Worm (Caenorhabditis elegans) whole organism, L1 larva: ENCODE results near the gene rpl-26.

Experiments used
- C04F5.9 ChIP-seq: sonication (generic microtip); optimal IDR thresholded peaks from 2 replicates; lab custom pipeline; 2016; ENCODE audit warnings: missing genetic modification characterization, missing compliant biosample characterization
- C34B4.2 ChIP-seq: sonication (generic microtip); optimal IDR thresholded peaks from 2 replicates; lab custom pipeline; 2017; ENCODE audit warnings: mild to moderate bottlenecking, missing genetic modification characterization, missing compliant biosample characterization
- F16B12.6 ChIP-seq: fragments of 150-350 bp; optimal IDR thresholded peaks from 2 replicates; lab custom pipeline; 2014; ENCODE audit warnings: missing biosample characterization, missing genetic modification characterization
- Y116A8C.19 ChIP-seq: sonication (generic microtip); optimal IDR thresholded peaks from 2 replicates; lab custom pipeline; 2016; ENCODE audit warnings: missing compliant biosample characterization, missing genetic modification characterization, borderline replicate concordance
- aha-1 ChIP-seq: fragments of 150-350 bp; optimal IDR thresholded peaks from 2 replicates; lab custom pipeline; 2014; ENCODE audit warnings: missing biosample characterization, missing genetic modification characterization
- alr-1 ChIP-seq: fragments of 200-800 bp; sonication (Bioruptor generic); optimal IDR thresholded peaks from 2 replicates; lab custom pipeline; 2018; ENCODE audit warnings: borderline replicate concordance, mild to moderate bottlenecking, missing genetic modification characterization, missing compliant biosample characterization
- ama-1 ChIP-seq: fragments of 150-350 bp; optimal IDR thresholded peaks from 2 replicates; lab custom pipeline; 2014
- blmp-1 ChIP-seq: fragments of 150-350 bp; optimal IDR thresholded peaks from 2 replicates; lab custom pipeline; 2014; ENCODE audit warnings: missing biosample characterization, missing genetic modification characterization
- ceh-63 ChIP-seq: fragments of 200-800 bp; sonication (Bioruptor generic); optimal IDR thresholded peaks from 2 replicates; lab custom pipeline; 2018; ENCODE audit warnings: mild to moderate bottlenecking, missing genetic modification characterization, missing compliant biosample characterization
- ceh-8 ChIP-seq: fragments of 200-800 bp; sonication (Bioruptor generic); optimal IDR thresholded peaks from 2 replicates; lab custom pipeline; 2018; ENCODE audit warnings: mild to moderate bottlenecking, missing genetic modification characterization, moderate library complexity, missing compliant biosample characterization
- ceh-82 ChIP-seq, 3 experiments: fragments of 150-350 bp in 1 of 3; sonication (generic microtip) in 2 of 3; optimal IDR thresholded peaks; 2 replicates each; lab custom pipeline; 2014 to 2017; ENCODE audit warnings: missing biosample characterization in 3 of 3, missing genetic modification characterization in 3 of 3
- dpl-1 ChIP-seq, 3 experiments: fragments of 150-350 bp in 2 of 3; sonication (generic microtip) in 1 of 3; optimal IDR thresholded peaks; 2 replicates each; lab custom pipeline; 2014 to 2017; ENCODE audit warnings: missing biosample characterization in 3 of 3, missing genetic modification characterization in 3 of 3, missing genetic modification reagents in 3 of 3
- dsc-1 ChIP-seq: sonication (generic microtip); optimal IDR thresholded peaks from 2 replicates; lab custom pipeline; 2016; ENCODE audit warnings: mild to moderate bottlenecking, missing genetic modification characterization, missing compliant biosample characterization
- efl-1 ChIP-seq, 4 experiments: fragments of 150-350 bp; optimal IDR thresholded peaks in 3 of 4; peaks in 1 of 4; 1 replicate in 1 of 4; 2 replicates in 3 of 4; lab custom pipeline; 2014; ENCODE audit warnings: missing biosample characterization in 2 of 4, missing genetic modification characterization in 2 of 4, missing genetic modification reagents in 2 of 4
- egl-27 ChIP-seq, 2 experiments: fragments of 150-350 bp in 1 of 2; sonication (generic microtip); optimal IDR thresholded peaks; 3 replicates each; lab custom pipeline; 2017 to 2018; ENCODE audit warnings: missing biosample characterization in 2 of 2, missing genetic modification characterization in 2 of 2, missing genetic modification reagents in 2 of 2
- elt-2 ChIP-seq: sonication (generic microtip); optimal IDR thresholded peaks from 2 replicates; lab custom pipeline; 2016; ENCODE audit warnings: missing genetic modification characterization, mild to moderate bottlenecking, inconsistent platforms, missing compliant biosample characterization, missing genetic modification reagents
- fkh-10 ChIP-seq: sonication (generic microtip); optimal IDR thresholded peaks from 2 replicates; lab custom pipeline; 2017; ENCODE audit warnings: missing biosample characterization, missing genetic modification reagents, missing genetic modification characterization
- fkh-4 ChIP-seq: sonication (generic microtip); optimal IDR thresholded peaks from 2 replicates; lab custom pipeline; 2016; ENCODE audit warnings: missing compliant biosample characterization, missing genetic modification characterization, borderline replicate concordance
- fkh-8 ChIP-seq: sonication (generic microtip); optimal IDR thresholded peaks from 2 replicates; lab custom pipeline; 2016; ENCODE audit warnings: mild to moderate bottlenecking, missing genetic modification characterization, missing compliant biosample characterization
- fos-1 ChIP-seq: fragments of 150-350 bp; optimal IDR thresholded peaks from 2 replicates; lab custom pipeline; 2014; ENCODE audit warnings: missing biosample characterization, missing genetic modification characterization
- grh-1 ChIP-seq: fragments of 200-800 bp; sonication (Bioruptor generic); IDR thresholded peaks from 2 replicates; pipeline ENCODE4 v1.3.6; 2022; ENCODE audit warnings: missing genetic modification reagents, missing genetic modification characterization, missing compliant biosample characterization
- hlh-17 ChIP-seq: fragments of 200-800 bp; sonication (Bioruptor generic); optimal IDR thresholded peaks from 2 replicates; lab custom pipeline; 2018; ENCODE audit warnings: missing genetic modification characterization, mild to moderate bottlenecking, missing compliant biosample characterization, moderate library complexity, borderline replicate concordance
- irx-1 ChIP-seq: sonication (generic microtip); optimal IDR thresholded peaks from 2 replicates; lab custom pipeline; 2016; ENCODE audit warnings: missing genetic modification characterization, missing compliant biosample characterization
- jun-1 ChIP-seq: fragments of 150-350 bp; optimal IDR thresholded peaks from 2 replicates; lab custom pipeline; 2014; ENCODE audit warnings: missing biosample characterization, missing genetic modification reagents, missing genetic modification characterization
- lin-13 ChIP-seq: fragments of 150-350 bp; optimal IDR thresholded peaks from 2 replicates; lab custom pipeline; 2014; ENCODE audit warnings: missing biosample characterization, missing genetic modification reagents, missing genetic modification characterization
- lin-14 ChIP-seq: fragments of 200-800 bp; sonication (Bioruptor generic); optimal IDR thresholded peaks from 2 replicates; lab custom pipeline; 2018; ENCODE audit warnings: mild to moderate bottlenecking, missing genetic modification characterization, moderate library complexity, missing compliant biosample characterization
- lin-35 ChIP-seq, 2 experiments: fragments of 150-350 bp; optimal IDR thresholded peaks; 2 replicates each; lab custom pipeline; 2014; ENCODE audit warnings: missing biosample characterization in 2 of 2, missing genetic modification characterization in 2 of 2, missing genetic modification reagents in 2 of 2
- lsy-2 ChIP-seq, 2 experiments: fragments of 150-350 bp; optimal IDR thresholded peaks; 2 replicates each; lab custom pipeline; 2014; ENCODE audit warnings: missing biosample characterization in 2 of 2, missing genetic modification characterization in 2 of 2
- nhr-11 ChIP-seq: fragments of 150-350 bp; optimal IDR thresholded peaks from 2 replicates; lab custom pipeline; 2014; ENCODE audit warnings: missing biosample characterization, missing genetic modification characterization
- nhr-12 ChIP-seq: sonication (generic microtip); optimal IDR thresholded peaks from 2 replicates; lab custom pipeline; 2017; ENCODE audit warnings: missing biosample characterization, missing genetic modification characterization
- nhr-237 ChIP-seq: fragments of 150-350 bp; optimal IDR thresholded peaks from 2 replicates; lab custom pipeline; 2014; ENCODE audit warnings: missing biosample characterization, missing genetic modification characterization
- nhr-28 ChIP-seq: fragments of 150-350 bp; optimal IDR thresholded peaks from 2 replicates; lab custom pipeline; 2014; ENCODE audit warnings: missing biosample characterization, missing genetic modification characterization
- nhr-71 ChIP-seq: sonication (generic microtip); optimal IDR thresholded peaks from 2 replicates; lab custom pipeline; 2016; ENCODE audit warnings: mild to moderate bottlenecking, missing genetic modification characterization, moderate library complexity, missing compliant biosample characterization
- nhr-76 ChIP-seq: sonication (generic microtip); optimal IDR thresholded peaks from 2 replicates; lab custom pipeline; 2017; ENCODE audit warnings: missing biosample characterization, missing genetic modification characterization
- nhr-77 ChIP-seq: fragments of 150-350 bp; optimal IDR thresholded peaks from 2 replicates; lab custom pipeline; 2014; ENCODE audit warnings: missing biosample characterization, missing genetic modification characterization
- nhr-85 ChIP-seq: sonication (generic microtip); peaks from one replicate; lab custom pipeline; 2016; ENCODE audit warnings: missing genetic modification characterization, inconsistent platforms, missing compliant biosample characterization
- nhr-90 ChIP-seq: sonication (generic microtip); optimal IDR thresholded peaks from 2 replicates; lab custom pipeline; 2016; ENCODE audit warnings: mild to moderate bottlenecking, missing genetic modification characterization, missing compliant biosample characterization; ENCODE audit not compliant: poor library complexity
- pax-3 ChIP-seq: fragments of 200-800 bp; sonication (Bioruptor generic); optimal IDR thresholded peaks from 2 replicates; lab custom pipeline; 2018; ENCODE audit warnings: mild to moderate bottlenecking, missing genetic modification characterization, moderate library complexity, missing compliant biosample characterization
- skn-1 ChIP-seq: fragments of 150-350 bp; optimal IDR thresholded peaks from 2 replicates; lab custom pipeline; 2014; ENCODE audit warnings: missing biosample characterization, missing genetic modification characterization
- snpc-4 ChIP-seq: fragments of 150-350 bp; optimal IDR thresholded peaks from 2 replicates; lab custom pipeline; 2014; ENCODE audit warnings: missing biosample characterization, missing genetic modification characterization
- snu-23 ChIP-seq: sonication (generic microtip); optimal IDR thresholded peaks from 2 replicates; lab custom pipeline; 2016; ENCODE audit warnings: missing genetic modification characterization, missing compliant biosample characterization
- sox-4 ChIP-seq: sonication (generic microtip); optimal IDR thresholded peaks from 2 replicates; lab custom pipeline; 2016; ENCODE audit warnings: missing genetic modification characterization, missing compliant biosample characterization
- sup-37 ChIP-seq: fragments of 200-800 bp; sonication (Bioruptor generic); optimal IDR thresholded peaks from 2 replicates; lab custom pipeline; 2018; ENCODE audit warnings: mild to moderate bottlenecking, missing genetic modification characterization, missing compliant biosample characterization
- tlp-1 ChIP-seq: fragments of 150-350 bp; optimal IDR thresholded peaks from 2 replicates; lab custom pipeline; 2014; ENCODE audit warnings: missing biosample characterization, missing genetic modification characterization
- unc-98 ChIP-seq: fragments of 200-800 bp; sonication (Bioruptor generic); IDR thresholded peaks from 2 replicates; pipeline ENCODE4 v1.3.6; 2022; ENCODE audit warnings: missing genetic modification characterization, missing compliant biosample characterization
- xbp-1 ChIP-seq: sonication (generic microtip); optimal IDR thresholded peaks from 2 replicates; lab custom pipeline; 2016; ENCODE audit warnings: missing genetic modification characterization, missing compliant biosample characterization
- zag-1 ChIP-seq: fragments of 150-350 bp; optimal IDR thresholded peaks from 2 replicates; lab custom pipeline; 2014; ENCODE audit warnings: missing biosample characterization, missing genetic modification characterization

The rpl-26 gene

ce11 chrII:8562002-8562401 is 40.6 kb upstream of the rpl-26 start, which contains the start of gene F54C9.14:
F54C9.14 (plus strand) TSS chrII:8562302.
- TF ChIP-seq alr-1 (tag; lab: Kevin White, UChicago) (no peak), fos-1 (tag; lab: Kevin White, UChicago) (no peak), nhr-85 (tag; lab: Kevin White, UChicago) (peak; percentile 25)

- TF ChIP-seq nhr-77 (tag; lab: Kevin White, UChicago), result no peak
- peak; percentile 26 for TF ChIP-seq F16B12.6 (tag; lab: Kevin White, UChicago)
- TF ChIP-seq efl-1 (optimal IDR thresholded peaks at IDR 0.05; lab: Kevin White, UChicago), result peak in 1 of 2 experiments; percentile 82
- peak; percentile 86 to 98 for TF ChIP-seq efl-1 (GFP tag; optimal IDR thresholded peaks at IDR 0.05 in 1 of 2; lab: Kevin White, UChicago)
- no peak for TF ChIP-seq dsc-1 (tag; lab: Kevin White, UChicago)
- peak; percentile 30 for TF ChIP-seq skn-1 (tag; lab: Kevin White, UChicago)
- TF ChIP-seq nhr-12 (tag; lab: Kevin White, UChicago), result no peak
- TF ChIP-seq hlh-17, result no peak
- TF ChIP-seq aha-1 (tag; lab: Kevin White, UChicago), result no peak
- peak; percentile 78 for TF ChIP-seq xbp-1 (tag; lab: Kevin White, UChicago)
- TF ChIP-seq dpl-1 (GFP tag; optimal IDR thresholded peaks at IDR 0.05; lab: Kevin White, UChicago), result peak; percentile 65 to 86 (median 79)
- peak; percentile 34 for TF ChIP-seq blmp-1 (tag; lab: Kevin White, UChicago)
- peak; percentile 7 for TF ChIP-seq nhr-90 (tag; lab: Kevin White, UChicago)
- TF ChIP-seq ceh-8 (GFP tag; lab: Kevin White, UChicago), result no peak
- peak; percentile 18 for TF ChIP-seq snu-23 (GFP tag; lab: Kevin White, UChicago)
- TF ChIP-seq nhr-85 (tag; lab: Kevin White, UChicago), result peak; percentile 35
- TF ChIP-seq lsy-2 (tag; optimal IDR thresholded peaks at IDR 0.05; lab: Kevin White, UChicago), result peak; percentile 6 to 69
- peak; percentile 67 to 94 for TF ChIP-seq lin-35 (GFP tag; optimal IDR thresholded peaks at IDR 0.05; lab: Kevin White, UChicago)
- peak; percentile 27 for TF ChIP-seq lin-13 (GFP tag; lab: Kevin White, UChicago)
- TF ChIP-seq nhr-28 (tag; lab: Kevin White, UChicago), result no peak
- peak; percentile 30 for TF ChIP-seq elt-2
- peak; percentile 29 for TF ChIP-seq nhr-71 (tag; lab: Kevin White, UChicago)
- no peak for TF ChIP-seq egl-27 (tag; optimal IDR thresholded peaks at IDR 0.05; lab: Kevin White, UChicago)
- no peak for TF ChIP-seq nhr-76
- TF ChIP-seq Y116A8C.19 (tag; lab: Kevin White, UChicago), result no peak
- no peak for TF ChIP-seq snpc-4 (tag; lab: Kevin White, UChicago)
- no peak for TF ChIP-seq fkh-10 (GFP tag; lab: Kevin White, UChicago)
- TF ChIP-seq ama-1, result peak; percentile 23
- no peak for TF ChIP-seq ceh-63 (GFP tag; lab: Kevin White, UChicago)
These were observed 36.5 kb upstream of the rpl-26 start, which contains the start of gene stc-1 for ce11 chrII:8566039-8566438. stc-1 (minus strand) TSS chrII:8566139.

- no peak for TF ChIP-seq nhr-12 (tag; lab: Kevin White, UChicago)
- no peak for TF ChIP-seq C34B4.2 (tag; lab: Kevin White, UChicago)
- peak; percentile 16 for TF ChIP-seq tlp-1 (tag; lab: Kevin White, UChicago)
- no peak for TF ChIP-seq sup-37
- no peak for TF ChIP-seq sox-4 (tag; lab: Kevin White, UChicago)
- TF ChIP-seq irx-1, result no peak
- peak; percentile 30 for TF ChIP-seq jun-1 (tag; lab: Kevin White, UChicago)
- no peak for TF ChIP-seq aha-1 (tag; lab: Kevin White, UChicago)
- no peak for TF ChIP-seq nhr-237 (tag; lab: Kevin White, UChicago)
- peak; percentile 1 for TF ChIP-seq ama-1
- no peak for TF ChIP-seq pax-3 (tag; lab: Kevin White, UChicago)
- peak in 1 of 2 experiments; percentile 54 for TF ChIP-seq lin-35 (GFP tag; optimal IDR thresholded peaks at IDR 0.05; lab: Kevin White, UChicago)
- no peak for TF ChIP-seq nhr-11 (tag; lab: Kevin White, UChicago)
- TF ChIP-seq fkh-4 (tag; lab: Kevin White, UChicago), result no peak
- TF ChIP-seq grh-1 (GFP tag; lab: Robert Waterston, UW), result no peak
- TF ChIP-seq unc-98 (GFP tag; lab: Robert Waterston, UW), result no peak
- peak in 1 of 2 experiments; percentile 13 for TF ChIP-seq lsy-2 (tag; optimal IDR thresholded peaks at IDR 0.05; lab: Kevin White, UChicago)
- TF ChIP-seq Y116A8C.19 (tag; lab: Kevin White, UChicago), result no peak
- no peak for TF ChIP-seq nhr-77 (tag; lab: Kevin White, UChicago)
- no peak for TF ChIP-seq fkh-8 (tag; lab: Kevin White, UChicago)
- TF ChIP-seq ceh-82 (tag; optimal IDR thresholded peaks at IDR 0.05; lab: Kevin White, UChicago), result no peak
- TF ChIP-seq lin-14 (GFP tag; lab: Kevin White, UChicago), result no peak
- TF ChIP-seq efl-1 (optimal IDR thresholded peaks at IDR 0.05; lab: Kevin White, UChicago), result no peak
- peak in 1 of 2 experiments; percentile 92 for TF ChIP-seq efl-1 (GFP tag; optimal IDR thresholded peaks at IDR 0.05 in 1 of 2; lab: Kevin White, UChicago)
- no peak for TF ChIP-seq zag-1 (tag; lab: Kevin White, UChicago)
- peak in 1 of 3 experiments; percentile 27 for TF ChIP-seq dpl-1 (GFP tag; optimal IDR thresholded peaks at IDR 0.05; lab: Kevin White, UChicago)
- TF ChIP-seq xbp-1 (tag; lab: Kevin White, UChicago), result no peak
- no peak for TF ChIP-seq C04F5.9 (tag; lab: Kevin White, UChicago)
These were observed 35.7 kb upstream of the rpl-26 start, which contains the start of gene F54C9.3 for ce11 chrII:8566806-8567266. F54C9.3 (minus strand) TSS chrII:8566856.
